Fruit fly (Drosophila melanogaster): ENCODE data around the gene CG5172.

- TF ChIP-seq CTCF (optimal IDR thresholded peaks at IDR 0.05): peak; percentile 51 to 62
- TF ChIP-seq CG8478 (optimal IDR thresholded peaks at IDR 0.05): no peak
These were observed 8.4 kb downstream of the CG5172 start for dm6 chrX:17229475-17230169.

Measured in S2 (cell line).